Fruit fly (Drosophila melanogaster) whole organism, pupa: ENCODE results near the gene Sar1.

ENCODE experiments used
- CG10348 ChIP-seq: fragments of 200-800 bp; sonication (Bioruptor generic); IDR thresholded peaks from 2 replicates; pipeline ENCODE4 v1.3.6; 2022; ENCODE audit warnings: missing biosample characterization, missing genetic modification characterization
- CG12605 ChIP-seq: fragments of 200-800 bp; sonication (Bioruptor generic); IDR thresholded peaks from 2 replicates; pipeline ENCODE4 v1.3.6; 2022; ENCODE audit warnings: missing biosample characterization, missing genetic modification characterization
- CG13204 ChIP-seq: fragments of 200-800 bp; sonication (Bioruptor generic); optimal IDR thresholded peaks from 2 replicates; lab custom pipeline; 2018; ENCODE audit warnings: missing biosample characterization, mild to moderate bottlenecking, missing genetic modification characterization, moderate library complexity
- CG14655 ChIP-seq: fragments of 200-800 bp; sonication (Bioruptor generic); optimal IDR thresholded peaks from 3 replicates; lab custom pipeline; 2017; ENCODE audit warnings: mild to moderate bottlenecking, missing biosample characterization, missing genetic modification reagents, missing genetic modification characterization
- CG15710 ChIP-seq: fragments of 200-800 bp; sonication (Bioruptor generic); optimal IDR thresholded peaks from 2 replicates; lab custom pipeline; 2018; ENCODE audit warnings: missing biosample characterization, mild to moderate bottlenecking, missing genetic modification characterization, moderate library complexity
- CG17806 ChIP-seq: fragments of 200-800 bp; sonication (Bioruptor generic); optimal IDR thresholded peaks from 2 replicates; lab custom pipeline; 2018; ENCODE audit warnings: missing biosample characterization, mild to moderate bottlenecking, missing genetic modification characterization, moderate library complexity
- CG32121 ChIP-seq: fragments of 200-800 bp; sonication (Bioruptor generic); IDR thresholded peaks from 2 replicates; pipeline ENCODE4 v1.3.6; 2022; ENCODE audit warnings: missing biosample characterization, missing genetic modification characterization
- CG34367 ChIP-seq: fragments of 200-800 bp; sonication (Bioruptor generic); optimal IDR thresholded peaks from 2 replicates; lab custom pipeline; 2018; ENCODE audit warnings: missing biosample characterization, mild to moderate bottlenecking, missing genetic modification characterization
- CG4496 ChIP-seq: fragments of 200-800 bp; sonication (Bioruptor generic); IDR thresholded peaks from 3 replicates; pipeline ENCODE4 v1.3.6; 2022; ENCODE audit warnings: missing biosample characterization, missing genetic modification characterization
- CG8159 ChIP-seq: fragments of 200-800 bp; sonication (Bioruptor generic); optimal IDR thresholded peaks from 3 replicates; lab custom pipeline; 2018; ENCODE audit warnings: missing biosample characterization, mild to moderate bottlenecking, missing genetic modification characterization, moderate library complexity
- CG8301 ChIP-seq: fragments of 200-800 bp; sonication (Bioruptor generic); optimal IDR thresholded peaks from 2 replicates; lab custom pipeline; 2018; ENCODE audit warnings: missing biosample characterization, mild to moderate bottlenecking, missing genetic modification characterization
- CG9948 ChIP-seq: fragments of 200-800 bp; sonication (Bioruptor generic); optimal IDR thresholded peaks from 2 replicates; lab custom pipeline; 2018; ENCODE audit warnings: missing biosample characterization, mild to moderate bottlenecking, missing genetic modification characterization, moderate library complexity
- D1 ChIP-seq: fragments of 200-800 bp; sonication (Bioruptor generic); optimal IDR thresholded peaks from 2 replicates; lab custom pipeline; 2018; ENCODE audit warnings: missing biosample characterization, mild to moderate bottlenecking, missing genetic modification characterization, moderate library complexity
- EcR ChIP-seq: fragments of 200-800 bp; sonication (Bioruptor generic); optimal IDR thresholded peaks from 3 replicates; lab custom pipeline; 2019; ENCODE audit warnings: missing biosample characterization, missing genetic modification characterization, mild to moderate bottlenecking, moderate library complexity, missing genetic modification reagents
- Ets98B ChIP-seq: fragments of 200-800 bp; sonication (Bioruptor generic); IDR thresholded peaks from 2 replicates; pipeline ENCODE4 v1.3.6; 2022; ENCODE audit warnings: missing biosample characterization, missing genetic modification characterization
- Pif1A ChIP-seq: fragments of 200-800 bp; sonication (Bioruptor generic); optimal IDR thresholded peaks from 3 replicates; lab custom pipeline; 2016; ENCODE audit warnings: missing biosample characterization, missing genetic modification characterization
- Pif1B ChIP-seq: fragments of 200-800 bp; sonication (Bioruptor generic); optimal IDR thresholded peaks from 3 replicates; lab custom pipeline; 2016; ENCODE audit warnings: missing biosample characterization, missing genetic modification characterization
- Snoo ChIP-seq: fragments of 200-800 bp; sonication (Bioruptor generic); optimal IDR thresholded peaks from 3 replicates; lab custom pipeline; 2017; ENCODE audit warnings: missing biosample characterization, mild to moderate bottlenecking, missing genetic modification characterization, inconsistent platforms
- fd96Ca ChIP-seq: fragments of 200-800 bp; sonication (Bioruptor generic); IDR thresholded peaks from 3 replicates; pipeline ENCODE4 v1.3.6; 2022; ENCODE audit warnings: missing biosample characterization, missing genetic modification characterization
- gl ChIP-seq: fragments of 200-800 bp; sonication (Bioruptor generic); optimal IDR thresholded peaks from 2 replicates; lab custom pipeline; 2018; ENCODE audit warnings: missing biosample characterization, mild to moderate bottlenecking, missing genetic modification characterization
- rn ChIP-seq: fragments of 200-800 bp; sonication (Bioruptor generic); IDR thresholded peaks from 2 replicates; pipeline ENCODE4 v1.3.6; 2022; ENCODE audit warnings: missing biosample characterization, missing genetic modification characterization

Gene Sar1

DNA sequence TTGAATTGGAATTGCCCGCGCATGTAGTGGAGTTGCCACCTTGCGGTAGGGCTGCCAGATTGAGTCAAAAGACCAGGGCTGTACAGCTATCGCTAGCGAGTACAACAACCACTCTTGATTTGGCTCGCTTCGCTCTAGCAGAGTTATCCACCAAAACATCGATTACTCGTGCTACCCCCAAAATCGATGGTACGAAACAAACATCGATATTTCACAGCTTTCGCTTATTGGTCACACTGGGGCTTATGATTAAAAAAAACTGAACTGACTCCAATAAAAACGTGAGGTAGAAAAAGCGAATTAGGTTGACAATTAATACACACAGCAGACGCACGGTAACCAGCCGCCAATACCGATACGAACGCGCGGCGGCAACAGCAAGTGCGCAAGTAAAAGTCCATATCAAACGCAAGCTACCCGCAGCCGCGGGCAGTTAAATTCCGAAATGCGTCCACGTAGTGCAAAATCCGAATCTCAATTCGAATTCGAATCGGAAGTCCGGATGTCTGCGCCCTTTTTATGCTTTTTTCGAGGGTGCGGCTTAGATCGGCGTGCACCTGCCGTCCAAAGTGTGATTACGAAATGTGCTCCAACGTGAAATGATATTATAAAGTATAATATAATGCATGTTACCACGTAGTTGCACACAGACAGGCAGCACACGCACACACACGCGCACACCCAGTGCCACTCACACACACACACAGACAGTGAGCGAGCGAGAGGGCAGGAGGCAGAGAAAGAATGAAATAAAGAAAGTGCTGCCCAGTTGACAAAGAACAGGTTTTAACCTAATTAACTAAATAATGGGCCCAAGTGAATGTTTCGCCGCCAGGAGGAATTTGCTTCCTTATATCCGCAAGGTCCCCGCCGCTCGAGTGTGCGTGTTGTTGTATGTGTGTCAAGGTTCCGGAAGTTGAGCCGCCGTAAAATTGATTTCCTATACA lies at the start of gene Sar1:
TSS of gene Sar1 (plus strand) at position 222 of the 947 bp plus-strand sequence.
- TF ChIP-seq Snoo (tag; lab: Kevin White, UChicago), result peak; percentile 8
- TF ChIP-seq EcR (GFP tag; lab: Kevin White, UChicago), result peak; percentile 79
- no peak for TF ChIP-seq Pif1A
- TF ChIP-seq, all 21 proteins: peak for 2

DNA sequence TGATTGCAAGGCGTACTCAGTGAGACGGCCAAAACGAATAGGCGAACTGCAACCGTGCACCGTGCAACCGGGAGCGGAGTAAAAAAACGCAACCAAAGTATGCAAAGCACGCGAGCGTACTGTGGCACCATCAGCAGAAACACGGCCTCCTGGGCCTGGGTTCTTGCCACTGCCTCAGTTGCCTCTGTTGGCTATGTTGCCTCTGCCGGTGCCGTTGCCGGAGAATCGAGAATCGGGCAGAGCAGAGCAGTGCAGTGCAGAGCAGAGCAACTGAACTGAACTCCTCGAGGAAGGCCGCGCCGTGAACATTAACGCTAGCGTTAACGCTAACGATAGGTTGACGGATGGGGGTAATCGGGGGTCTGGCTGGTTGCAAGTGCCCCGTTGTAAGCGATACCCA lies 32.5 kb upstream of the Sar1 start, which contains the start of gene CG34377:
TSS of gene CG34377 (minus strand) at position 101 of the 400 bp plus-strand sequence.
- TF ChIP-seq Snoo (tag; lab: Kevin White, UChicago), result no peak
- no peak for TF ChIP-seq CG12605 (GFP tag; lab: Robert Waterston, UW)
- TF ChIP-seq Pif1A, result no peak
- TF ChIP-seq CG17806 (tag; lab: Kevin White, UChicago), result no peak
- TF ChIP-seq rn (GFP tag; lab: Robert Waterston, UW), result no peak
- no peak for TF ChIP-seq CG8159 (tag; lab: Kevin White, UChicago)
- no peak for TF ChIP-seq CG14655
- TF ChIP-seq D1 (tag; lab: Kevin White, UChicago), result no peak
- no peak for TF ChIP-seq CG34367 (tag; lab: Kevin White, UChicago)
- no peak for TF ChIP-seq CG13204 (GFP tag; lab: Kevin White, UChicago)
- TF ChIP-seq EcR (GFP tag; lab: Kevin White, UChicago), result no peak
- no peak for TF ChIP-seq CG15710 (tag; lab: Kevin White, UChicago)
- TF ChIP-seq CG4496 (GFP tag; lab: Robert Waterston, UW), result no peak
- no peak for TF ChIP-seq CG10348 (GFP tag; lab: Robert Waterston, UW)
- TF ChIP-seq Ets98B, result no peak

DNA sequence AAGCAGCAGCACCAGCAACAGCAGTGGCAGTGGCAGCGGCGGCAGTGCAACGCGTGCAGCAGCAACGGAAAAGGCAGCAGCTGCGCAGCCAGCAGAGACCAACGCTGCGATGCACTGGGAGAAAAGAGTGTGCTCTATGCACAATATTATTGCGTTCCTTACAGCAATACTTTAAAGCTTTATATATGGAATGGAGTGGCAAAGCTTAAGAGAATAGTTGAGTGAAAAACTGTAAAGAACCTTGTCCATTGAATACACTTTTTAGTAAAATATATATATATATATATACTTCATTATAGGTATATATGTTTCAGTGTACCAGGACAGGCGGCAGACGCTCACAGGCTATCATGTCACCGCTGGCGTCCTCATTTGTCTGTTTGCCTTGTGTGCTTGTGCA lies 31.7 kb upstream of the Sar1 start:
- TF ChIP-seq Snoo (tag; lab: Kevin White, UChicago), result peak; percentile 46
- no peak for TF ChIP-seq gl (tag; lab: Kevin White, UChicago)
- TF ChIP-seq CG10348 (GFP tag; lab: Robert Waterston, UW), result no peak
- peak; percentile 63 for TF ChIP-seq CG34367 (tag; lab: Kevin White, UChicago)
- TF ChIP-seq CG32121 (GFP tag; lab: Robert Waterston, UW), result peak; percentile 55; the same call in 1 of the 2 replicates
- no peak for TF ChIP-seq rn (GFP tag; lab: Robert Waterston, UW)
- peak; percentile 27; the same call in 1 of the 2 replicates for TF ChIP-seq Ets98B
- no peak for TF ChIP-seq D1 (tag; lab: Kevin White, UChicago)
- peak; percentile 68; the same call in 2 of the 3 replicates for TF ChIP-seq CG4496 (GFP tag; lab: Robert Waterston, UW)
- peak; percentile 78 for TF ChIP-seq CG9948 (tag; lab: Kevin White, UChicago)
- peak; percentile 56 for TF ChIP-seq CG13204 (GFP tag; lab: Kevin White, UChicago)
- TF ChIP-seq Pif1B, result peak; percentile 7
- TF ChIP-seq fd96Ca, result peak; percentile 64; the same call in 2 of the 3 replicates
- peak; percentile 81 for TF ChIP-seq CG14655
- TF ChIP-seq CG12605 (GFP tag; lab: Robert Waterston, UW), result peak; percentile 15; the same call in 1 of the 2 replicates
- no peak for TF ChIP-seq Pif1A
- TF ChIP-seq CG17806 (tag; lab: Kevin White, UChicago), result peak; percentile 79
- TF ChIP-seq CG8301 (tag; lab: Kevin White, UChicago), result peak; percentile 59
- no peak for TF ChIP-seq EcR (GFP tag; lab: Kevin White, UChicago)
- peak; percentile 76 for TF ChIP-seq CG15710 (tag; lab: Kevin White, UChicago)
- peak; percentile 83 for TF ChIP-seq CG8159 (tag; lab: Kevin White, UChicago)

DNA sequence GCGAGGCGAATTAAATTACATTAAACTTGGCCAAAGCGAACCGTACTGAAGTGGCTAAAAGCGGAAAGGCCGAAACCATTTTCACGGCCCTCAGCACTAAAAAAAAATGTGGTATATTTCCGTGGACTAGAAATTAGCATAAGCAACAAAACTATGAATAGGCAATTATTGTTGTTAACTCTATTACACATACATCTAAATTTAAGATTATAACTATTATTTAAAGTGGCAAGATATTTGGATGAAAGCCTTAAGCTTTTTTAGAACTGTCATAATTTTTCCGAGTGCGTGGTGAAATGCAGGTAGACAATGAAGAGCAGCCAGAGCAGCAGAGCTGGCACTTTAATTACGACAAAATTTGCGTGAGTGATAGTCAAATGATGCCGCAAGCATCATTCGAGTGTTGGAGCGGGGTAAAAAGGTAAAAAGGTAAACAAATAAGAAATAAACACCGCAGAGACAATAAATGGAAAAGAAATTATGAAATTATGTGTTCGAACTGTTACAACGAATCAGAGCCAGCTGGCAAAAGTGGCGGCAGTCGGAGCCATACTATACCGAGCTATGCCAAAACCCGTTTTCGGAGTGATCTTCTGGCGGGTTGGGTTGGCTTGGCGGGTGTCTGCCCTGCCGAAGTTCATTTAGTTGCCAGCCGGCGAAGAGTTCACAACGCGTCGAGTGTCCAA lies 27.7 kb upstream of the Sar1 start, which contains the start of gene CG7080:
TSS of gene CG7080 (plus strand) at position 636 of the 686 bp plus-strand sequence.
- TF ChIP-seq CG8159 (tag; lab: Kevin White, UChicago) (peak; percentile 25), CG17806 (tag; lab: Kevin White, UChicago) (no peak), CG14655 (peak; percentile 14), Pif1A (peak; percentile 12)

DNA sequence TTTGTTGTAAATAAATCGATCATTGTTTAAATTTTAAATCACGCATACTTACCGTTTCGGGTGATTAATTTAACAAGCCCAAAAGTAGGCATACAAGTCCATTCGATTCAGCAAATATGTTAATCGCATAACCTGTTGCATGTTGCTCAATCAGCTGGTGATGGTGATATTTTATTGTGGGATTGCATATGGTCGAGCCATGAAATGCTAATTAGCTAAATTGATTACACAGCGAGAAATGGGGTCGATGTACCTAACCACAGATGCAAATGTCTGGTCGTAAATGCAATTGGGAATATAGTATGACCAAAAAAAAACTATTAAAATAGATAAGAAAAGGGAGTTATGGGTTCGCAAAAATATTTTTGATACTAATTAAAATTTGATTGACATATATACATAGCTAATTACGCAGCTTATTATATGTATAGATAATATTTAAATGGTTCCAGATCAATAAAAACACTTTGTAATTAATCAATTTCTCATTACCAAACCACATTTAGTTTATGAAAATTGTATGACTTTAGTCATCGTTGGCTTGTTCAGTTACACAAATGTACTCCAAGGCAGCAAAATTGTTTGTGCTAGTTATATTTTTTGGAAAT lies 25.9 kb upstream of the Sar1 start, which contains the start of gene CG33721:
TSS of gene CG33721 (plus strand) at position 558 of the 608 bp plus-strand sequence.
- TF ChIP-seq CG34367 (tag; lab: Kevin White, UChicago) (no peak), fd96Ca (no peak), CG4496 (GFP tag; lab: Robert Waterston, UW) (no peak), CG13204 (GFP tag; lab: Kevin White, UChicago) (no peak), CG32121 (GFP tag; lab: Robert Waterston, UW) (no peak), Snoo (tag; lab: Kevin White, UChicago) (no peak), gl (tag; lab: Kevin White, UChicago) (no peak), CG8301 (tag; lab: Kevin White, UChicago) (no peak), Pif1A (no peak)
